Fruit fly (Drosophila melanogaster): ENCODE data around the gene Dpy-30L1.

The Dpy-30L1 gene

dm6 chr2L:10732343-10732808 lies at the start of gene Dpy-30L1, which contains the start of gene EMC3:
TSS of gene Dpy-30L1 (plus strand) at chr2L:10732653.
TSS of gene EMC3 (minus strand) at chr2L:10732423.
- TF ChIP-seq CG4496 (GFP tag; IDR thresholded peaks at IDR 0.05) = peak; percentile 20; the same call in 1 of the 3 replicates
- no peak for TF ChIP-seq EcR (GFP tag; optimal IDR thresholded peaks at IDR 0.05)
- TF ChIP-seq Ets98B (GFP tag; IDR thresholded peaks at IDR 0.05) = peak; percentile 43; the same call in 1 of the 2 replicates
- TF ChIP-seq CG15710 (tag; optimal IDR thresholded peaks at IDR 0.05) = peak; percentile 53
- peak; percentile 5 for TF ChIP-seq CG9948 (tag; optimal IDR thresholded peaks at IDR 0.05)
- TF ChIP-seq Snoo (tag; optimal IDR thresholded peaks at IDR 0.05) = peak; percentile 27
- TF ChIP-seq CG17806 (tag; optimal IDR thresholded peaks at IDR 0.05) = peak; percentile 35
- TF ChIP-seq CG13204 (GFP tag; optimal IDR thresholded peaks at IDR 0.05) = no peak

dm6 chr2L:10682912-10683311 lies 49.5 kb upstream of the Dpy-30L1 start:
- no peak for TF ChIP-seq Pif1A (GFP tag; optimal IDR thresholded peaks at IDR 0.05)
- TF ChIP-seq EcR (GFP tag; optimal IDR thresholded peaks at IDR 0.05) = no peak
- no peak for TF ChIP-seq CG15710 (tag; optimal IDR thresholded peaks at IDR 0.05)
- TF ChIP-seq rn (GFP tag; IDR thresholded peaks at IDR 0.05) = no peak
- no peak for TF ChIP-seq fd96Ca (GFP tag; IDR thresholded peaks at IDR 0.05)
- no peak for TF ChIP-seq gl (tag; optimal IDR thresholded peaks at IDR 0.05)

DNA sequence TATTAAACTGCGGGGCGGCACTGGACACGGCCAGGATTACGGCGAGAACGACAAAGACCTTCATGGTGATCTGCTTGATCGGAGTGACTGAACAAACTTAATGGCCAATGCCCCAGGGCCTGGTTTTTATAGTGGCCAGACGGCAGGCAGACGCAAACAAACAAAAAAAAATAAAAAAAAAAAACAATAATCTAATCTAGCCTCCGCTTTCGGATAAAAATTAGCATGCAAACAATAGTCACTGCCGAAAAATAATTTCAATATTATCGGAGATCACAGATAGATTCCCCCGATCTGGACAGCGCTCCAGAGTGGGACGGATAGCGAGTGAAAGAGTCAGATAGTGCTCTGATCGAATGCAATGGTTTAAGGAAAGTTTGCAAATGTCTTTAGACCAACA lies 48.1 kb upstream of the Dpy-30L1 start, which contains the start of gene CG7299:
CG7299 (minus strand) TSS at position 101 of the 400 bp plus-strand sequence.
- TF ChIP-seq CG8301 (tag; optimal IDR thresholded peaks at IDR 0.05) (no peak), CG15710 (tag; optimal IDR thresholded peaks at IDR 0.05) (no peak), rn (GFP tag; IDR thresholded peaks at IDR 0.05) (no peak), CG32121 (GFP tag; IDR thresholded peaks at IDR 0.05) (no peak), CG10348 (GFP tag; IDR thresholded peaks at IDR 0.05) (no peak), EcR (GFP tag; optimal IDR thresholded peaks at IDR 0.05) (no peak), Ets98B (GFP tag; IDR thresholded peaks at IDR 0.05) (no peak)

- TF ChIP-seq Ets98B (GFP tag; IDR thresholded peaks at IDR 0.05) (no peak), CG9948 (tag; optimal IDR thresholded peaks at IDR 0.05) (no peak), CG12605 (GFP tag; IDR thresholded peaks at IDR 0.05) (no peak), gl (tag; optimal IDR thresholded peaks at IDR 0.05) (no peak), CG4496 (GFP tag; IDR thresholded peaks at IDR 0.05) (no peak), EcR (GFP tag; optimal IDR thresholded peaks at IDR 0.05) (no peak), Pif1A (GFP tag; optimal IDR thresholded peaks at IDR 0.05) (no peak), rn (GFP tag; IDR thresholded peaks at IDR 0.05) (no peak), Snoo (tag; optimal IDR thresholded peaks at IDR 0.05) (no peak), fd96Ca (GFP tag; IDR thresholded peaks at IDR 0.05) (no peak), CG14655 (GFP tag; optimal IDR thresholded peaks at IDR 0.05) (no peak), CG10348 (GFP tag; IDR thresholded peaks at IDR 0.05) (no peak)
Observed at dm6 chr2L:10685666-10686065, 46.8 kb upstream of the Dpy-30L1 start.

dm6 chr2L:10687009-10687793 lies 45.3 kb upstream of the Dpy-30L1 start, which contains the start of gene CG7296:
TSS of gene CG7296 (minus strand) at chr2L:10687066.
- no peak for TF ChIP-seq CG14655 (GFP tag; optimal IDR thresholded peaks at IDR 0.05)
- TF ChIP-seq CG32121 (GFP tag; IDR thresholded peaks at IDR 0.05) = no peak

- TF ChIP-seq gl (tag; optimal IDR thresholded peaks at IDR 0.05) (no peak), CG32121 (GFP tag; IDR thresholded peaks at IDR 0.05) (no peak), Snoo (tag; optimal IDR thresholded peaks at IDR 0.05) (no peak), CG14655 (GFP tag; optimal IDR thresholded peaks at IDR 0.05) (no peak), CG9948 (tag; optimal IDR thresholded peaks at IDR 0.05) (no peak), Pif1B (GFP tag; optimal IDR thresholded peaks at IDR 0.05) (no peak), EcR (GFP tag; optimal IDR thresholded peaks at IDR 0.05) (no peak), Pif1A (GFP tag; optimal IDR thresholded peaks at IDR 0.05) (no peak), Ets98B (GFP tag; IDR thresholded peaks at IDR 0.05) (no peak), CG17806 (tag; optimal IDR thresholded peaks at IDR 0.05) (no peak), fd96Ca (GFP tag; IDR thresholded peaks at IDR 0.05) (no peak), D1 (tag; optimal IDR thresholded peaks at IDR 0.05) (no peak), CG34367 (tag; optimal IDR thresholded peaks at IDR 0.05) (no peak)
Observed at dm6 chr2L:10687794-10688185, 44.7 kb upstream of the Dpy-30L1 start.

dm6 chr2L:10688764-10689163 lies 43.7 kb upstream of the Dpy-30L1 start:
- TF ChIP-seq Pif1A (GFP tag; optimal IDR thresholded peaks at IDR 0.05) (no peak), CG17806 (tag; optimal IDR thresholded peaks at IDR 0.05) (no peak), rn (GFP tag; IDR thresholded peaks at IDR 0.05) (no peak), CG15710 (tag; optimal IDR thresholded peaks at IDR 0.05) (no peak), Ets98B (GFP tag; IDR thresholded peaks at IDR 0.05) (no peak), CG12605 (GFP tag; IDR thresholded peaks at IDR 0.05) (no peak), CG32121 (GFP tag; IDR thresholded peaks at IDR 0.05) (no peak), Snoo (tag; optimal IDR thresholded peaks at IDR 0.05) (no peak), CG8159 (tag; optimal IDR thresholded peaks at IDR 0.05) (no peak), CG8301 (tag; optimal IDR thresholded peaks at IDR 0.05) (no peak), CG14655 (GFP tag; optimal IDR thresholded peaks at IDR 0.05) (no peak), fd96Ca (GFP tag; IDR thresholded peaks at IDR 0.05) (no peak), CG4496 (GFP tag; IDR thresholded peaks at IDR 0.05) (no peak), gl (tag; optimal IDR thresholded peaks at IDR 0.05) (no peak), D1 (tag; optimal IDR thresholded peaks at IDR 0.05) (no peak)
